Fruit fly (Drosophila melanogaster) Kc167 (cell line): ENCODE measurements around the gene QIL1.

ENCODE experiments used
- Myc ChIP-seq: fragments of >200 bp; optimal IDR thresholded peaks from 2 replicates; lab custom pipeline; 2017; ENCODE audit warnings: missing external identifiers
- Sin3A ChIP-seq: fragments of >200 bp; optimal IDR thresholded peaks from 2 replicates; lab custom pipeline; 2018; ENCODE audit warnings: missing external identifiers
- h ChIP-seq: fragments of >200 bp; optimal IDR thresholded peaks from 3 replicates; lab custom pipeline; 2018; ENCODE audit warnings: missing external identifiers
- insv ChIP-seq: fragments of >200 bp; optimal IDR thresholded peaks from 3 replicates; lab custom pipeline; 2018; ENCODE audit warnings: missing external identifiers
- psq ChIP-seq: fragments of >200 bp; optimal IDR thresholded peaks from 2 replicates; lab custom pipeline; 2017; ENCODE audit warnings: missing external identifiers
- ttk ChIP-seq: sonication (Bioruptor generic); optimal IDR thresholded peaks from 2 replicates; lab custom pipeline; 2017; ENCODE audit warnings: missing external identifiers

dm6 chr3L:17432947-17433346 is 32.8 kb upstream of the QIL1 start, which contains the start of gene frc:
- no peak for TF ChIP-seq psq (lab: Kevin White, UChicago)
- TF ChIP-seq ttk (lab: Kevin White, UChicago): no peak
- TF ChIP-seq h (lab: Kevin White, UChicago): no peak
- TF ChIP-seq insv (lab: Kevin White, UChicago): no peak
- TF ChIP-seq Myc (lab: Kevin White, UChicago): no peak
- TF ChIP-seq Sin3A (lab: Kevin White, UChicago): no peak
